Worm (Caenorhabditis elegans) whole organism, early embryonic: Measurements from ENCODE around the gene C48B4.6.

ENCODE experiments used
- B0310.2 ChIP-seq: sonication (generic microtip); optimal IDR thresholded peaks from 2 replicates; lab custom pipeline; 2016; ENCODE audit warnings: mild to moderate bottlenecking, missing genetic modification characterization, missing compliant biosample characterization
- F13C5.2 ChIP-seq: sonication (generic microtip); optimal IDR thresholded peaks from 2 replicates; lab custom pipeline; 2017; ENCODE audit warnings: mild to moderate bottlenecking, missing genetic modification characterization, inconsistent platforms, missing compliant biosample characterization
- aly-1 ChIP-seq: sonication (generic microtip); optimal IDR thresholded peaks from 2 replicates; lab custom pipeline; 2016; ENCODE audit warnings: missing genetic modification characterization, missing compliant biosample characterization
- ama-1 ChIP-seq: fragments of 150-350 bp; optimal IDR thresholded peaks from 2 replicates; lab custom pipeline; 2014
- ceh-13 ChIP-seq: fragments of 200-800 bp; sonication (Bioruptor generic); optimal IDR thresholded peaks from 2 replicates; lab custom pipeline; 2018; ENCODE audit warnings: mild to moderate bottlenecking, missing genetic modification characterization, missing compliant biosample characterization
- ceh-36 ChIP-seq: sonication (generic microtip); optimal IDR thresholded peaks from 2 replicates; lab custom pipeline; 2016; ENCODE audit warnings: missing genetic modification characterization, inconsistent platforms, missing compliant biosample characterization
- ets-7 ChIP-seq: sonication (generic microtip); optimal IDR thresholded peaks from 2 replicates; lab custom pipeline; 2016; ENCODE audit warnings: missing genotype, missing genetic modification characterization, missing compliant biosample characterization
- flt-1 ChIP-seq: fragments of 200-800 bp; sonication (Bioruptor generic); IDR thresholded peaks from 2 replicates; pipeline ENCODE4 v1.3.6; 2022; ENCODE audit warnings: missing genetic modification characterization, missing compliant biosample characterization
- hmbx-1 ChIP-seq: sonication (generic microtip); optimal IDR thresholded peaks from 2 replicates; lab custom pipeline; 2016; ENCODE audit warnings: mild to moderate bottlenecking, missing genetic modification characterization, missing compliant biosample characterization
- hmg-4 ChIP-seq: fragments of 200-800 bp; sonication (Bioruptor generic); optimal IDR thresholded peaks from 2 replicates; lab custom pipeline; 2018; ENCODE audit warnings: mild to moderate bottlenecking, missing genetic modification characterization, missing compliant biosample characterization
- hnd-1 ChIP-seq: sonication (generic microtip); optimal IDR thresholded peaks from 2 replicates; lab custom pipeline; 2016; ENCODE audit warnings: missing genetic modification characterization, missing compliant biosample characterization
- pes-1 ChIP-seq: fragments of 200-800 bp; sonication (Bioruptor generic); IDR thresholded peaks from 2 replicates; pipeline ENCODE4 v1.3.6; 2022; ENCODE audit warnings: missing genetic modification reagents, missing genetic modification characterization, missing compliant biosample characterization
- scrt-1 ChIP-seq: fragments of 200-800 bp; sonication (Bioruptor generic); IDR thresholded peaks from 2 replicates; pipeline ENCODE4 v1.3.6; 2022; ENCODE audit warnings: missing genetic modification characterization, missing compliant biosample characterization
- sea-1 ChIP-seq: fragments of 200-800 bp; sonication (Bioruptor generic); conservative IDR thresholded peaks from 2 replicates; pipeline ENCODE4 v1.3.6; 2022; ENCODE audit warnings: missing genetic modification characterization, missing compliant biosample characterization
- tbx-11 ChIP-seq: fragments of 200-800 bp; sonication (Bioruptor generic); IDR thresholded peaks from 2 replicates; pipeline ENCODE4 v1.3.6; 2022; ENCODE audit warnings: missing genetic modification characterization, missing compliant biosample characterization
- tbx-37 ChIP-seq: fragments of 200-800 bp; sonication (Bioruptor generic); conservative IDR thresholded peaks from 2 replicates; pipeline ENCODE4 v1.3.6; 2022; ENCODE audit warnings: missing genetic modification reagents, missing genetic modification characterization, missing compliant biosample characterization
- tra-4 ChIP-seq: sonication (generic microtip); optimal IDR thresholded peaks from 2 replicates; lab custom pipeline; 2017; ENCODE audit warnings: missing genetic modification characterization, missing compliant biosample characterization

The C48B4.6 gene

DNA sequence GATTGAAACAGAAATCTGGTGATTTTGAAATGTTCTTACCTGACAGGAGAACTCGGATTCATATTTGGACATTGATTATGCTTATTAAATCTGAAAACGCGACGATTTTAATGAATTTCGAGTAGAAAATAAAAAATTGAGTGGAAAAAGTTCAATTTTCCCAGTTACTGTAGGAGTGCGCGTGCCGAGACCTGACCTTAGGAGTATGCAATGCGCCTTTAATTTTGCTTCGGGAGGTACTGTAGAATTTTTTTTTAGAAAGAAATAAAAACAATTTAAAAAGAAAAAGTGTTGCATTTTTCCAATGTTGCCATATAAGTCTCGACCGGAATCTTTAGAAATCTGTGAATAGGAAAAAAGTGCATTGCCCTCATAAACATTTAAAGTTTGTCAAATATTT lies 7.6 kb upstream of the C48B4.6 start, which contains the start of gene C48B4.11:
Gene C48B4.11 (minus strand): TSS at position 143 of the 400 bp plus-strand sequence.
- no peak for TF ChIP-seq sea-1
- no peak for TF ChIP-seq aly-1 (tag; lab: Kevin White, UChicago)
- TF ChIP-seq ceh-13 (GFP tag; lab: Kevin White, UChicago): no peak
- TF ChIP-seq B0310.2 (tag; lab: Kevin White, UChicago): no peak
- no peak for TF ChIP-seq hnd-1 (tag; lab: Kevin White, UChicago)
- TF ChIP-seq scrt-1 (GFP tag; lab: Robert Waterston, UW): no peak
- no peak for TF ChIP-seq ceh-36 (tag; lab: Kevin White, UChicago)
- TF ChIP-seq ets-7 (tag; lab: Kevin White, UChicago): no peak
- TF ChIP-seq hmg-4 (GFP tag; lab: Kevin White, UChicago): no peak
- TF ChIP-seq tbx-37 (GFP tag; lab: Robert Waterston, UW): no peak
- no peak for TF ChIP-seq ama-1
- TF ChIP-seq F13C5.2 (tag; lab: Kevin White, UChicago): no peak
- TF ChIP-seq hmbx-1 (tag; lab: Kevin White, UChicago): no peak
- TF ChIP-seq tra-4: no peak
- no peak for TF ChIP-seq tbx-11 (GFP tag; lab: Robert Waterston, UW)
- TF ChIP-seq flt-1 (GFP tag; lab: Robert Waterston, UW): no peak
- TF ChIP-seq pes-1: no peak

DNA sequence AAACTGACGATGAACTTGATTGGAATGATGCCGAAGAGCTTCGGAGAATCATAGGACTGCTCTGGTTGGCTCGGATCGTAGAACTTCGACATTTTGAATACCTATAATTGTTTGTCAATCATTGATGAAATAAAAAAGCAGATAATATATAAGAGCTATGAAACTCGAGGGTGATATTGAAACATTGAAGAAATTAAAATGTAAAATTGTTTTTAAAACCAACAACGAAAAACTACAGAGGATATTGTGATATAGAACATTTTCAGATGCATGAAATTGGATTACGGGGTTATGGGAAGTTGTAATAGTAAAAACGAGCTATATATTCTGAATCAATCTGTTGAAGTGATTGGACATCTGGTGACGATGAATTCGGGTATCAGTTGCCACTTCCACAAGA lies 6.0 kb upstream of the C48B4.6 start, which contains the start of gene C48B4.10:
Gene C48B4.10 (minus strand): TSS at position 101 of the 400 bp plus-strand sequence.
- no peak for TF ChIP-seq tbx-11 (GFP tag; lab: Robert Waterston, UW)
- no peak for TF ChIP-seq F13C5.2 (tag; lab: Kevin White, UChicago)
- TF ChIP-seq ama-1: no peak
- TF ChIP-seq hmg-4 (GFP tag; lab: Kevin White, UChicago): no peak
- TF ChIP-seq tbx-37 (GFP tag; lab: Robert Waterston, UW): no peak

DNA sequence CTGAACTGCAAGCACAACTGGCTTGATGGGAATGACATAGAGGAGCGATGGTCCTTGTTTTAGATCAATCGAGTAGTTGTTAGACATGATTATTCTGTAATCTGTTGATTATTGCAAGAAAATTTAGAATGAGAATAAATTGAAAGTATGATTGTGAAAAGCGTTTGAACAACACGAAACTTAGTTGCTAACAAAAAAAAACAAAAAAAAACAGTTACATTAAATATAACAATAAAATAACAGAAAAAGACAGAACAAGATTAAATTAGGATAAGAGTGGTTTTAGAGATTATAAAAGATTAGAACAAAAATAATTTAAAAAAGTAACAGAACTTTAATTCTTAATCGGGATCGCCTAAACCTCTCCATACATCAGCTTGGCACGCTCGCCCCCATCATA lies 4.9 kb upstream of the C48B4.6 start, which contains the start of gene C48B4.9:
Gene C48B4.9 (minus strand): TSS at position 101 of the 400 bp plus-strand sequence.
- TF ChIP-seq ama-1 (no peak), sea-1 (no peak), ceh-36 (tag; lab: Kevin White, UChicago) (no peak), ets-7 (tag; lab: Kevin White, UChicago) (no peak), tbx-37 (GFP tag; lab: Robert Waterston, UW) (no peak), F13C5.2 (tag; lab: Kevin White, UChicago) (no peak), pes-1 (no peak), B0310.2 (tag; lab: Kevin White, UChicago) (no peak), scrt-1 (GFP tag; lab: Robert Waterston, UW) (no peak), tra-4 (no peak), aly-1 (tag; lab: Kevin White, UChicago) (no peak), hmg-4 (GFP tag; lab: Kevin White, UChicago) (no peak), hnd-1 (tag; lab: Kevin White, UChicago) (no peak)

DNA sequence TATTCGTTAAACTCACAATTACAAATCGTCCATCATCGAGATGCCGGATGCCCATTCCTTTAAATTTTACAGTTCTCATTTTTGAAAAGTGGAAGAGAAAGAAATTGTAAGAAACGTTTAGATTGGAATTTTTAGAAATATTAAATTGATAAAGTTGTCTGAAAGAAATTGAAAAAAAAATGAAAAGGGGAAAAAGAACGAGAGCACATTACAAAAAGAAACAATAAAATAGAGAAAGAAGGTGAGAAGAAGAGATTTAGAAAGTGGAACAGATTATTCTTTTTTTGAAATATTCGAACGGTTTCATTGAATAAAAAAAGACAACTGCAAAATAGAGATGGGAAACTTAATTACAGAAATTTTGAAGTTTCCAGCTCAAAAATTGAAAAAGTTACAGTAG lies 2.8 kb upstream of the C48B4.6 start, which contains the start of gene C48B4.8:
Gene C48B4.8 (minus strand): TSS at position 101 of the 400 bp plus-strand sequence.
- TF ChIP-seq tbx-37 (GFP tag; lab: Robert Waterston, UW): no peak
- TF ChIP-seq aly-1 (tag; lab: Kevin White, UChicago): no peak
- TF ChIP-seq ceh-36 (tag; lab: Kevin White, UChicago): no peak
- TF ChIP-seq sea-1: no peak
- TF ChIP-seq flt-1 (GFP tag; lab: Robert Waterston, UW): no peak
- TF ChIP-seq ets-7 (tag; lab: Kevin White, UChicago): no peak
- TF ChIP-seq ceh-13 (GFP tag; lab: Kevin White, UChicago): no peak
- no peak for TF ChIP-seq B0310.2 (tag; lab: Kevin White, UChicago)
- no peak for TF ChIP-seq tra-4
- TF ChIP-seq hmbx-1 (tag; lab: Kevin White, UChicago): no peak
- TF ChIP-seq hmg-4 (GFP tag; lab: Kevin White, UChicago): no peak
- TF ChIP-seq hnd-1 (tag; lab: Kevin White, UChicago): no peak
- TF ChIP-seq tbx-11 (GFP tag; lab: Robert Waterston, UW): no peak
- no peak for TF ChIP-seq pes-1
- TF ChIP-seq F13C5.2 (tag; lab: Kevin White, UChicago): no peak
- no peak for TF ChIP-seq scrt-1 (GFP tag; lab: Robert Waterston, UW)

DNA sequence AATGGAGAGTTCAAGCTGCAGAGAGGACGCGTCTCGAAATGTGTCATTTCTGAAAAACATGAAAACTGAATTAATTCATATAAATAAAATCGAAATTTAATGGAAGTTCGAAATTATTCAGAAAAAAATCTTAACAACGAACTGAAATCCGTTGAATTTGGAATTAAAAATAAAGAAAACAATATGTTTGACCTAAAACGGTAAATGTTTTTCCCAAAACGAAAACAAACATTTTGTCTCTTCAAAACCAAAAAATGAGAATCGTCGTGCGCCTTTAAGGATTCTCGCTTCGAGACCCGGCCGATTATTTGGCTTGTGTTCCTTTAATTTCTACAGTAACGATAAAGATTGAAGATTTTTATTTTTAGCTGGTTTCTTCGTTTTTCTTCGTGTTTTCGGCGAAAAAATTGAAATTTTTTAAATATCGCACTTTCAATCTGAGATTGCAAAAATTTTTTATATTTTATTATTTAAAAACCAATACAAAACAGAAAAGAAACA lies 1.1 kb upstream of the C48B4.6 start, which contains the start of gene C48B4.7:
Gene C48B4.7 (minus strand): TSS at position 51 of the 501 bp plus-strand sequence.
- TF ChIP-seq B0310.2 (tag; lab: Kevin White, UChicago) (no peak), hnd-1 (tag; lab: Kevin White, UChicago) (no peak), tbx-37 (GFP tag; lab: Robert Waterston, UW) (no peak), tra-4 (no peak), pes-1 (no peak), aly-1 (tag; lab: Kevin White, UChicago) (no peak), ets-7 (tag; lab: Kevin White, UChicago) (no peak), flt-1 (GFP tag; lab: Robert Waterston, UW) (no peak), tbx-11 (GFP tag; lab: Robert Waterston, UW) (no peak), ama-1 (no peak), sea-1 (no peak), scrt-1 (GFP tag; lab: Robert Waterston, UW) (no peak), F13C5.2 (tag; lab: Kevin White, UChicago) (no peak), ceh-36 (tag; lab: Kevin White, UChicago) (no peak), ceh-13 (GFP tag; lab: Kevin White, UChicago) (no peak), hmbx-1 (tag; lab: Kevin White, UChicago) (no peak), hmg-4 (GFP tag; lab: Kevin White, UChicago) (no peak)

DNA sequence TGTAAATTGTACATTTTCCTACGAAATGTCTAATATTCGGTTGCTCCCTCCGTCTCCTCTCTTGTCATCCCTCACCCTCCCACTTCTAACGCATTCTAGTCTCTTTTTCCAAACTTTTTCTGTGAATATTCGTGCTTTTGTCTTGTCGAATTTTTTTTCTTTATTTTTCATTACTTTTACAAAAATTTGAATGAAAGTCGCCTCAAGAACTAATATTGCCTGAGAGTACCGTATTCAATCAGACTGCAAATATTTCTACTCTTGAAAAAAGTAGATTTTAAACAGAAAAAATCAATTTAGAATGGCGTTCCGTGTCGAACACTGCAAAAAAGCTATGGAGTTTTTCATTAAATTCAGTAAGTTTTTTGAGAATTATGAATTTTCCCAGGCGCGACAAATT lies 2.1 kb downstream of the C48B4.6 start, which contains the start of gene ZK1098.11:
Gene ZK1098.11 (plus strand): TSS at position 301 of the 400 bp plus-strand sequence.
- no peak for TF ChIP-seq scrt-1 (GFP tag; lab: Robert Waterston, UW)
- TF ChIP-seq aly-1 (tag; lab: Kevin White, UChicago): no peak
- no peak for TF ChIP-seq ceh-36 (tag; lab: Kevin White, UChicago)
- no peak for TF ChIP-seq flt-1 (GFP tag; lab: Robert Waterston, UW)
- no peak for TF ChIP-seq F13C5.2 (tag; lab: Kevin White, UChicago)
- TF ChIP-seq pes-1: no peak
- no peak for TF ChIP-seq hmbx-1 (tag; lab: Kevin White, UChicago)
